Fruit fly (Drosophila melanogaster) whole organism, embryonic: ENCODE results near the gene CG12123.

Experiments
- ATbp ChIP-seq: fragments of 200-800 bp; sonication (Bioruptor generic); optimal IDR thresholded peaks from 2 replicates; lab custom pipeline; 2017; ENCODE audit warnings: missing biosample characterization, mild to moderate bottlenecking, missing genetic modification characterization, missing genetic modification reagents
- B-H2 ChIP-seq: fragments of 200-800 bp; sonication (Bioruptor generic); optimal IDR thresholded peaks from 2 replicates; lab custom pipeline; 2018; ENCODE audit warnings: missing biosample characterization, mild to moderate bottlenecking, missing genetic modification characterization
- BEAF-32 ChIP-seq: fragments of 200-800 bp; sonication (Bioruptor generic); optimal IDR thresholded peaks from 3 replicates; lab custom pipeline; 2017; ENCODE audit warnings: missing biosample characterization, missing genetic modification characterization, mild to moderate bottlenecking, moderate library complexity, missing genetic modification reagents
- BtbVII ChIP-seq: fragments of 200-800 bp; sonication (Bioruptor generic); optimal IDR thresholded peaks from 3 replicates; lab custom pipeline; 2017; ENCODE audit warnings: missing biosample characterization, mild to moderate bottlenecking, missing genetic modification characterization
- CG10267 ChIP-seq: fragments of 200-800 bp; sonication (Bioruptor generic); optimal IDR thresholded peaks from 2 replicates; lab custom pipeline; 2018; ENCODE audit warnings: missing biosample characterization, mild to moderate bottlenecking, missing genetic modification characterization, moderate library complexity
- CG10543 ChIP-seq: fragments of 200-800 bp; sonication (Bioruptor generic); optimal IDR thresholded peaks from 3 replicates; lab custom pipeline; 2017; ENCODE audit warnings: missing biosample characterization, mild to moderate bottlenecking, missing genetic modification characterization, moderate library complexity
- CG10959 ChIP-seq: fragments of 200-800 bp; sonication (Bioruptor generic); IDR thresholded peaks from 2 replicates; pipeline ENCODE4 v1.3.6; 2022; ENCODE audit warnings: missing biosample characterization, missing genetic modification characterization
- CG12155 ChIP-seq: fragments of 200-800 bp; sonication (Bioruptor generic); optimal IDR thresholded peaks from 3 replicates; lab custom pipeline; 2016; ENCODE audit warnings: missing biosample characterization, missing genetic modification characterization
- CG12219 ChIP-seq: fragments of 200-800 bp; sonication (Bioruptor generic); optimal IDR thresholded peaks from 3 replicates; lab custom pipeline; 2018; ENCODE audit warnings: missing biosample characterization, mild to moderate bottlenecking, missing genetic modification characterization
- CG1233 ChIP-seq: fragments of 200-800 bp; sonication (Bioruptor generic); optimal IDR thresholded peaks from 4 replicates; lab custom pipeline; 2018; ENCODE audit warnings: missing biosample characterization, mild to moderate bottlenecking, missing genetic modification characterization
- CG13894 ChIP-seq: fragments of 200-800 bp; sonication (Bioruptor generic); optimal IDR thresholded peaks from 3 replicates; lab custom pipeline; 2018; ENCODE audit warnings: missing biosample characterization, mild to moderate bottlenecking, missing genetic modification characterization, moderate library complexity
- CG15601 ChIP-seq: fragments of 200-800 bp; sonication (Bioruptor generic); optimal IDR thresholded peaks from 3 replicates; lab custom pipeline; 2019; ENCODE audit warnings: missing biosample characterization, mild to moderate bottlenecking, missing genetic modification characterization, moderate library complexity
- CG18262 ChIP-seq: fragments of 200-800 bp; optimal IDR thresholded peaks from 3 replicates; lab custom pipeline; 2019; ENCODE audit warnings: missing biosample characterization, mild to moderate bottlenecking, missing genetic modification characterization, moderate library complexity
- CG31365 ChIP-seq: fragments of 200-800 bp; sonication (Bioruptor generic); optimal IDR thresholded peaks from 2 replicates; lab custom pipeline; 2018; ENCODE audit warnings: missing biosample characterization, mild to moderate bottlenecking, missing genetic modification characterization
- CG31388 ChIP-seq: fragments of 200-800 bp; sonication (Bioruptor generic); optimal IDR thresholded peaks from 2 replicates; lab custom pipeline; 2016; ENCODE audit warnings: missing biosample characterization, missing genetic modification characterization
- CG3995 ChIP-seq: fragments of 200-800 bp; sonication (Bioruptor generic); optimal IDR thresholded peaks from 3 replicates; lab custom pipeline; 2016; ENCODE audit warnings: missing biosample characterization, missing genetic modification characterization
- CG4854 ChIP-seq: fragments of 200-800 bp; sonication (Bioruptor generic); optimal IDR thresholded peaks from 2 replicates; lab custom pipeline; 2016; ENCODE audit warnings: missing biosample characterization, missing genetic modification characterization, inconsistent platforms
- CG8089 ChIP-seq: fragments of 200-800 bp; sonication (Bioruptor generic); optimal IDR thresholded peaks from 3 replicates; lab custom pipeline; 2016; ENCODE audit warnings: missing biosample characterization, missing genetic modification characterization
- CG8290 ChIP-seq, 3 experiments: fragments of 200-800 bp; sonication (Bioruptor generic); optimal IDR thresholded peaks; 2 replicates each; lab custom pipeline; 2016 to 2019; ENCODE audit warnings: missing biosample characterization in 3 of 3, missing genetic modification characterization in 3 of 3, mild to moderate bottlenecking in 2 of 3, moderate library complexity in 1 of 3
- CG8359 ChIP-seq: fragments of 200-800 bp; sonication (Bioruptor generic); optimal IDR thresholded peaks from 2 replicates; lab custom pipeline; 2017; ENCODE audit warnings: missing biosample characterization, mild to moderate bottlenecking, missing genetic modification characterization, borderline replicate concordance
- CG8765 ChIP-seq: fragments of 200-800 bp; sonication (Bioruptor generic); IDR thresholded peaks from 2 replicates; pipeline ENCODE4 v1.3.6; 2022; ENCODE audit warnings: missing biosample characterization, missing genetic modification characterization
- CHES-1-like ChIP-seq: fragments of 200-800 bp; sonication (Bioruptor generic); optimal IDR thresholded peaks from 2 replicates; lab custom pipeline; 2016; ENCODE audit warnings: missing biosample characterization, missing genetic modification characterization
- Chrac-16 ChIP-seq: fragments of 200-800 bp; sonication (Bioruptor generic); optimal IDR thresholded peaks from 3 replicates; lab custom pipeline; 2016; ENCODE audit warnings: missing biosample characterization, missing genetic modification characterization
- Dip3 ChIP-seq: fragments of 200-800 bp; sonication (Bioruptor generic); optimal IDR thresholded peaks from 3 replicates; lab custom pipeline; 2016; ENCODE audit warnings: missing biosample characterization, missing genetic modification characterization
- Dll ChIP-seq: fragments of 200-800 bp; sonication (Bioruptor generic); IDR thresholded peaks from 4 replicates; pipeline ENCODE4 v1.3.6; 2022; ENCODE audit warnings: missing biosample characterization, missing genetic modification characterization; ENCODE audit not compliant: partially characterized antibody
- Doc3 ChIP-seq: fragments of 200-800 bp; sonication (Bioruptor generic); IDR thresholded peaks from 3 replicates; pipeline ENCODE4 v1.3.6; 2022; ENCODE audit warnings: missing biosample characterization, missing genetic modification characterization; ENCODE audit not compliant: partially characterized antibody
- Dp ChIP-seq: fragments of 200-800 bp; sonication (Bioruptor generic); optimal IDR thresholded peaks from 2 replicates; lab custom pipeline; 2018; ENCODE audit warnings: missing biosample characterization, mild to moderate bottlenecking, missing genetic modification characterization, moderate library complexity
- Dref ChIP-seq: fragments of 200-800 bp; sonication (Bioruptor generic); IDR thresholded peaks from 2 replicates; pipeline ENCODE4 v1.3.6; 2022; ENCODE audit warnings: missing biosample characterization, missing genetic modification characterization
- E2f2 ChIP-seq: fragments of 200-800 bp; sonication (Bioruptor generic); IDR thresholded peaks from 2 replicates; pipeline ENCODE4 v1.3.6; 2022; ENCODE audit warnings: missing biosample characterization, missing genetic modification characterization
- Eip74EF ChIP-seq, 2 experiments: fragments of 200-800 bp in 1 of 2; fragments of >200 bp in 1 of 2; sonication (Bioruptor generic) in 1 of 2; optimal IDR thresholded peaks; 2 replicates each; lab custom pipeline; 2017 to 2019; ENCODE audit warnings: missing biosample characterization in 2 of 2, missing genetic modification characterization in 2 of 2, mild to moderate bottlenecking in 1 of 2, moderate library complexity in 1 of 2
- HLH4C ChIP-seq: fragments of 200-800 bp; sonication (Bioruptor generic); IDR thresholded peaks from 3 replicates; pipeline ENCODE4 v1.3.6; 2022; ENCODE audit warnings: missing biosample characterization, missing genetic modification characterization; ENCODE audit not compliant: partially characterized antibody
- Mes4 ChIP-seq: fragments of 200-800 bp; sonication (Bioruptor generic); optimal IDR thresholded peaks from 2 replicates; lab custom pipeline; 2016; ENCODE audit warnings: missing biosample characterization, missing genetic modification characterization
- Rx ChIP-seq: fragments of 200-800 bp; sonication (Bioruptor generic); IDR thresholded peaks from 2 replicates; pipeline ENCODE4 v1.3.6; 2022; ENCODE audit warnings: missing biosample characterization, missing genetic modification characterization
- Sox102F ChIP-seq: fragments of 200-800 bp; sonication (Bioruptor generic); optimal IDR thresholded peaks from 2 replicates; lab custom pipeline; 2018; ENCODE audit warnings: missing biosample characterization, mild to moderate bottlenecking, missing genetic modification characterization, moderate library complexity
- Sry-δ ChIP-seq: fragments of 200-800 bp; sonication (Bioruptor generic); optimal IDR thresholded peaks from 2 replicates; lab custom pipeline; 2016; ENCODE audit warnings: missing biosample characterization, missing genetic modification characterization
- abd-A ChIP-seq: fragments of 200-800 bp; sonication (Bioruptor generic); optimal IDR thresholded peaks from 3 replicates; lab custom pipeline; 2019; ENCODE audit warnings: missing biosample characterization, mild to moderate bottlenecking, missing genetic modification characterization, moderate library complexity
- bab2 ChIP-seq: fragments of 200-800 bp; sonication (Bioruptor generic); optimal IDR thresholded peaks from 2 replicates; lab custom pipeline; 2016; ENCODE audit warnings: missing biosample characterization, missing genetic modification characterization
- bigmax ChIP-seq: fragments of 200-800 bp; sonication (Bioruptor generic); optimal IDR thresholded peaks from 2 replicates; lab custom pipeline; 2018; ENCODE audit warnings: missing biosample characterization, mild to moderate bottlenecking, missing genetic modification characterization
- croc ChIP-seq: fragments of 200-800 bp; sonication (Bioruptor generic); conservative IDR thresholded peaks from 3 replicates; pipeline ENCODE4 v1.3.6; 2022; ENCODE audit warnings: missing biosample characterization, missing genetic modification characterization
- fd102C ChIP-seq: fragments of 200-800 bp; sonication (Bioruptor generic); optimal IDR thresholded peaks from 2 replicates; lab custom pipeline; 2018; ENCODE audit warnings: missing biosample characterization, mild to moderate bottlenecking, missing genetic modification characterization, moderate library complexity
- gsb-n ChIP-seq: fragments of 200-800 bp; sonication (Bioruptor generic); optimal IDR thresholded peaks from 3 replicates; lab custom pipeline; 2018; ENCODE audit warnings: missing biosample characterization, mild to moderate bottlenecking, missing genetic modification characterization
- hbn ChIP-seq: fragments of 200-800 bp; sonication (Bioruptor generic); IDR thresholded peaks from 2 replicates; pipeline ENCODE4 v1.3.6; 2022; ENCODE audit warnings: missing biosample characterization, missing genetic modification characterization; ENCODE audit not compliant: partially characterized antibody
- ind ChIP-seq: fragments of 200-800 bp; sonication (Bioruptor generic); optimal IDR thresholded peaks from 3 replicates; lab custom pipeline; 2016; ENCODE audit warnings: missing biosample characterization, missing genetic modification characterization
- phol ChIP-seq: fragments of 200-800 bp; sonication (Bioruptor generic); optimal IDR thresholded peaks from 3 replicates; lab custom pipeline; 2018; ENCODE audit warnings: missing biosample characterization, mild to moderate bottlenecking, missing genetic modification characterization, moderate library complexity
- sc ChIP-seq, 3 experiments: fragments of >200 bp in 2 of 3; fragments of 200-800 bp in 1 of 3; sonication (Bioruptor generic) in 1 of 3; optimal IDR thresholded peaks; 2 replicates in 2 of 3; 3 replicates in 1 of 3; lab custom pipeline; 2017; ENCODE audit warnings: mild to moderate bottlenecking in 1 of 3, missing biosample characterization in 1 of 3, missing genetic modification characterization in 1 of 3, missing genetic modification reagents in 1 of 3
- seq ChIP-seq: fragments of 200-800 bp; sonication (Bioruptor generic); IDR thresholded peaks from 2 replicates; pipeline ENCODE4 v1.3.6; 2022; ENCODE audit warnings: missing biosample characterization, missing genetic modification characterization
- ssp ChIP-seq: fragments of 200-800 bp; sonication (Bioruptor generic); IDR thresholded peaks from 2 replicates; pipeline ENCODE4 v1.3.6; 2022; ENCODE audit warnings: missing biosample characterization, missing genetic modification characterization
- tx ChIP-seq: fragments of 200-800 bp; sonication (Bioruptor generic); optimal IDR thresholded peaks from 2 replicates; lab custom pipeline; 2016; ENCODE audit warnings: missing biosample characterization, missing genetic modification characterization
- z ChIP-seq: fragments of 200-800 bp; sonication (Bioruptor generic); IDR thresholded peaks from 3 replicates; pipeline ENCODE4 v1.3.6; 2022; ENCODE audit warnings: missing biosample characterization, missing genetic modification characterization
- zf30C ChIP-seq: fragments of 200-800 bp; sonication (Bioruptor generic); optimal IDR thresholded peaks from 3 replicates; lab custom pipeline; 2018; ENCODE audit warnings: missing biosample characterization, mild to moderate bottlenecking, missing genetic modification characterization

Gene CG12123

dm6 chrX:8444279-8444678 lies 2.1 kb upstream of the CG12123 start (continued):
- TF ChIP-seq CG4854 (GFP tag; lab: Kevin White, UChicago) (no peak), CG8765 (peak; percentile 68), z (no peak), CG31365 (tag; lab: Kevin White, UChicago) (no peak), CG18262 (tag; lab: Kevin White, UChicago) (no peak), HLH4C (GFP tag; lab: Robert Waterston, UW) (no peak), CG31388 (GFP tag; lab: Kevin White, UChicago) (no peak), Sry-δ (GFP tag; lab: Kevin White, UChicago) (no peak), CG8359 (GFP tag; lab: Kevin White, UChicago) (no peak), tx (GFP tag; lab: Kevin White, UChicago) (no peak), sc (optimal IDR thresholded peaks at IDR 0.05; lab: Kevin White, UChicago) (no peak), sc (GFP tag; optimal IDR thresholded peaks at IDR 0.05; lab: Kevin White, UChicago) (no peak), Mes4 (GFP tag; lab: Kevin White, UChicago) (no peak), CG8089 (GFP tag; lab: Kevin White, UChicago) (no peak), Sox102F (GFP tag; lab: Kevin White, UChicago) (no peak), CG12219 (GFP tag; lab: Kevin White, UChicago) (no peak), BtbVII (GFP tag; lab: Kevin White, UChicago) (no peak), CG10543 (GFP tag; lab: Kevin White, UChicago) (no peak), seq (GFP tag; lab: Robert Waterston, UW) (no peak), bab2 (GFP tag; lab: Kevin White, UChicago) (no peak), CG12155 (GFP tag; lab: Kevin White, UChicago) (no peak), croc (GFP tag; lab: Robert Waterston, UW) (0 out of 3 replicates have a peak, but pooled peaks have one; percentile 14), Eip74EF (GFP tag; optimal IDR thresholded peaks at IDR 0.05; lab: Kevin White, UChicago) (no peak), CG8290 (GFP tag; optimal IDR thresholded peaks at IDR 0.05; lab: Kevin White, UChicago) (no peak), CG8290 (tag; optimal IDR thresholded peaks at IDR 0.05; lab: Kevin White, UChicago) (no peak), abd-A (tag; lab: Kevin White, UChicago) (no peak), ATbp (GFP tag; lab: Kevin White, UChicago) (no peak), Doc3 (no peak), B-H2 (no peak), bigmax (GFP tag; lab: Kevin White, UChicago) (no peak), gsb-n (no peak), CG10267 (tag; lab: Kevin White, UChicago) (no peak), fd102C (GFP tag; lab: Kevin White, UChicago) (peak; percentile 63), ssp (no peak), CG15601 (tag; lab: Kevin White, UChicago) (no peak), CG1233 (no peak), CG10959 (no peak), Dip3 (GFP tag; lab: Kevin White, UChicago) (no peak), Rx (GFP tag; lab: Robert Waterston, UW) (peak; percentile 6; the same call in 1 of the 2 replicates)

dm6 chrX:8442912-8443311 lies 764 bp upstream of the CG12123 start:
- TF ChIP-seq Dp = peak; percentile 70
- peak; percentile 14 for TF ChIP-seq phol (tag; lab: Kevin White, UChicago)
- 0 out of 4 replicates have a peak, but pooled peaks have one; percentile 37 for TF ChIP-seq Dll (GFP tag; lab: Robert Waterston, UW)
- TF ChIP-seq E2f2 = peak; percentile 86
- TF ChIP-seq Dref (GFP tag; lab: Robert Waterston, UW) = peak; percentile 39; the same call in 1 of the 2 replicates
- TF ChIP-seq CG3995 (GFP tag; lab: Kevin White, UChicago) = no peak
- TF ChIP-seq CHES-1-like (GFP tag; lab: Kevin White, UChicago) = no peak
- TF ChIP-seq BEAF-32 (GFP tag; lab: Kevin White, UChicago) = peak; percentile 8
- TF ChIP-seq CG13894 (tag; lab: Kevin White, UChicago) = no peak
- no peak for TF ChIP-seq hbn (GFP tag; lab: Robert Waterston, UW)
- no peak for TF ChIP-seq ind (GFP tag; lab: Kevin White, UChicago)
- no peak for TF ChIP-seq Chrac-16
- TF ChIP-seq zf30C (GFP tag; lab: Kevin White, UChicago) = no peak
